Fruit fly (Drosophila melanogaster): Measurements from ENCODE around the gene C3G.

C3G gene

DNA sequence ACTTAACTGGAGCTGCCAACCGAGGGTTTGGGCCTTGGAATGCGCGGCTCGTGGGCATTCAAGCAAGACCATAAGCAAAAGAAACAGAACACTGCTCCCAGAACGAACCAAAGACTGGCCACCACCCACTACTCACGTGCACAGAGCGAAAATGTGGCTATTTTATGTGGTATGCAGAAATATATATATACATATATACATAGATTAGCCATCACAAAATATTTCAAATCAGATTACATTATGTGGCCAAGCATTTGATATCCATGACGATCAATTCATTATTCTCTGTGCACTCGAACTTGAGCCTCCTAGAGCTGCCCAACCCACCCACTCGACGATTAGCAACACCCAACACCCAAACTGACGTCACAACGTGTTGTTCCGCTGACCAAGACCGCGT, 57.8 kb downstream of the C3G start (continued):
- TF ChIP-seq Hr4 (GFP tag; optimal IDR thresholded peaks at IDR 0.05) (peak; percentile 16), Sox15 (GFP tag; optimal IDR thresholded peaks at IDR 0.05) (no peak), esn (GFP tag; optimal IDR thresholded peaks at IDR 0.05) (peak; percentile 44), Hr38 (GFP tag; optimal IDR thresholded peaks at IDR 0.05) (no peak), Blimp-1 (GFP tag; optimal IDR thresholded peaks at IDR 0.05) (no peak), dsx (GFP tag; optimal IDR thresholded peaks at IDR 0.05; ENCODE audit: poor library complexity, severe bottlenecking) (no peak), CG6808 (GFP tag; optimal IDR thresholded peaks at IDR 0.05) (peak; percentile 50), CG6854 (GFP tag; optimal IDR thresholded peaks at IDR 0.05) (no peak), Lpt (GFP tag; optimal IDR thresholded peaks at IDR 0.05) (no peak), CG3919 (GFP tag; optimal IDR thresholded peaks at IDR 0.05) (peak; percentile 55), CG8319 (GFP tag; optimal IDR thresholded peaks at IDR 0.05) (no peak), CG31627 (GFP tag; optimal IDR thresholded peaks at IDR 0.05) (peak; percentile 7), acj6 (GFP tag; optimal IDR thresholded peaks at IDR 0.05) (peak; percentile 30), Hr39 (GFP tag; optimal IDR thresholded peaks at IDR 0.05) (peak; percentile 18), CG11902 (GFP tag; optimal IDR thresholded peaks at IDR 0.05) (no peak), Smox (GFP tag; optimal IDR thresholded peaks at IDR 0.05) (peak; percentile 13), CG6276 (GFP tag; optimal IDR thresholded peaks at IDR 0.05) (no peak), CG34406 (GFP tag; optimal IDR thresholded peaks at IDR 0.05) (no peak), cyc (GFP tag; optimal IDR thresholded peaks at IDR 0.05) (peak; percentile 37), CG6792 (GFP tag; optimal IDR thresholded peaks at IDR 0.05) (peak; percentile 22), CG3032 (tag; optimal IDR thresholded peaks at IDR 0.05) (peak; percentile 50), CG8632 (GFP tag; optimal IDR thresholded peaks at IDR 0.05) (peak; percentile 9), fkh (GFP tag; optimal IDR thresholded peaks at IDR 0.05) (no peak), CG15336 (GFP tag; IDR thresholded peaks at IDR 0.05) (peak; percentile 60; the same call in 1 of the 2 replicates), CG6163 (GFP tag; IDR thresholded peaks at IDR 0.05) (peak; percentile 74), lz (GFP tag; optimal IDR thresholded peaks at IDR 0.05) (peak; percentile 31), CG9139 (GFP tag; optimal IDR thresholded peaks at IDR 0.05) (no peak), fd85E (GFP tag; optimal IDR thresholded peaks at IDR 0.05) (no peak), spab (GFP tag; optimal IDR thresholded peaks at IDR 0.05) (peak; percentile 31), CG11762 (GFP tag; optimal IDR thresholded peaks at IDR 0.05; ENCODE audit: insufficient read depth) (no peak), Eip78C (GFP tag) (peak; percentile 65)

DNA sequence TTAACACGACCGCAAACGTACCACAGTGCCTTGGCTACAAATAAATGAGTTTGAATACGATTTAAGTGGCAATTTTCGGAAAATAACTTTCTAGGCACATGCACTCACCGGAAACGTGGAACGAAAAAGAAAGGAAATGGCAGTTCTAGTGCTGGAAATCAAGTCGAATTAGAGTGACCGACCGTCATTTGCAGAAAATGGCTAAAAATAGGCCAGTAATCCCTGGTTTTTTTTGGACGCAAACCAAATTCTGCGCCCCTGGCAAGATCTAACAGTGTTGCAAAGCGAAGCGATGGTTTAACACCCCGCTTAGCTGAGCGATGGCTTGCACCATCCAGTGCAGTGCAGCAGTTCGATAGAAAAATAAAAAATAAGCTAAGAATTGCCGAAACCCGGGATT, 59.3 kb downstream of the C3G start, which contains the start of gene RpL17:
TSS of gene RpL17 (minus strand) at position 151 of the 400 bp plus-strand sequence.
- TF ChIP-seq CG6792 (GFP tag; optimal IDR thresholded peaks at IDR 0.05) (peak; percentile 63), Sox102F (GFP tag; optimal IDR thresholded peaks at IDR 0.05) (peak; percentile 83), eg (GFP tag; IDR thresholded peaks at IDR 0.05) (peak; percentile 84), OdsH (GFP tag; optimal IDR thresholded peaks at IDR 0.05) (peak; percentile 69), CG11762 (GFP tag; optimal IDR thresholded peaks at IDR 0.05; ENCODE audit: insufficient read depth) (peak; percentile 42), Eip78C (GFP tag) (peak; percentile 95), vri (GFP tag; optimal IDR thresholded peaks at IDR 0.05) (peak; percentile 80), Gug (GFP tag; IDR thresholded peaks at IDR 0.05) (peak; percentile 63), dac (GFP tag; optimal IDR thresholded peaks at IDR 0.05) (peak; percentile 44), CG15336 (GFP tag; IDR thresholded peaks at IDR 0.05) (peak; percentile 27; the same call in 1 of the 2 replicates), CG6163 (GFP tag; IDR thresholded peaks at IDR 0.05) (peak; percentile 89), lz (GFP tag; optimal IDR thresholded peaks at IDR 0.05) (peak; percentile 77), CG9139 (GFP tag; optimal IDR thresholded peaks at IDR 0.05) (peak; percentile 65), CG1621 (tag; optimal IDR thresholded peaks at IDR 0.05) (peak; percentile 63), Lpt (GFP tag; optimal IDR thresholded peaks at IDR 0.05) (no peak), CG8119 (GFP tag; IDR thresholded peaks at IDR 0.05) (peak; percentile 42; the same call in 1 of the 3 replicates), Ets21C (GFP tag; optimal IDR thresholded peaks at IDR 0.05) (peak; percentile 46), CG8632 (GFP tag; optimal IDR thresholded peaks at IDR 0.05) (peak; percentile 69), CG10669 (GFP tag; optimal IDR thresholded peaks at IDR 0.05) (peak; percentile 65), esn (GFP tag; optimal IDR thresholded peaks at IDR 0.05) (peak; percentile 85), spab (GFP tag; optimal IDR thresholded peaks at IDR 0.05) (no peak), salr (GFP tag; optimal IDR thresholded peaks at IDR 0.05) (peak in 1 of 2 experiments; percentile 75), Sox14 (GFP tag; optimal IDR thresholded peaks at IDR 0.05) (peak; percentile 38), CG3919 (GFP tag; optimal IDR thresholded peaks at IDR 0.05) (peak; percentile 70), CG3032 (tag; optimal IDR thresholded peaks at IDR 0.05) (peak; percentile 29), fkh (GFP tag; optimal IDR thresholded peaks at IDR 0.05) (peak; percentile 46), net (GFP tag; optimal IDR thresholded peaks at IDR 0.05) (peak; percentile 74), Smox (GFP tag; optimal IDR thresholded peaks at IDR 0.05) (peak; percentile 73), svp (GFP tag) (peak; percentile 82), CG11294 (GFP tag; IDR thresholded peaks at IDR 0.05) (no peak; the same call in 1 of the 2 replicates), topi (GFP tag; optimal IDR thresholded peaks at IDR 0.05) (peak; percentile 60), CG31627 (GFP tag; optimal IDR thresholded peaks at IDR 0.05) (peak; percentile 80), acj6 (GFP tag; optimal IDR thresholded peaks at IDR 0.05) (peak; percentile 65), Eip75B (GFP tag; optimal IDR thresholded peaks at IDR 0.05) (peak; percentile 76), Hr38 (GFP tag; optimal IDR thresholded peaks at IDR 0.05) (no peak)

Data from whole organism, prepupa.